Worm (Caenorhabditis elegans) whole organism, L4 larva: ENCODE results near the gene F09E5.16.

ENCODE experiments used
- F37D6.2 ChIP-seq: sonication (generic microtip); optimal IDR thresholded peaks from 2 replicates; lab custom pipeline; 2016; ENCODE audit warnings: mild to moderate bottlenecking, missing genetic modification characterization, missing compliant biosample characterization
- F44E2.7 ChIP-seq: fragments of 200-800 bp; sonication (Bioruptor generic); IDR thresholded peaks from 2 replicates; pipeline ENCODE4 v2.1.2; 2022; ENCODE audit warnings: missing genetic modification characterization, missing compliant biosample characterization
- R02D3.7 ChIP-seq: fragments of 150-350 bp; sonication (generic microtip); optimal IDR thresholded peaks from 3 replicates; lab custom pipeline; 2014; ENCODE audit warnings: missing biosample characterization, missing genetic modification characterization
- T26A8.4 ChIP-seq: fragments of 200-800 bp; sonication (Bioruptor generic); IDR thresholded peaks from 2 replicates; pipeline ENCODE4 v1.3.6; 2022; ENCODE audit warnings: missing genetic modification characterization, missing compliant biosample characterization
- Y5F2A.4 ChIP-seq: fragments of 200-800 bp; sonication (Bioruptor generic); optimal IDR thresholded peaks from 2 replicates; lab custom pipeline; 2018; ENCODE audit warnings: mild to moderate bottlenecking, missing genetic modification characterization, missing compliant biosample characterization
- Y75B8A.6 ChIP-seq: fragments of 200-800 bp; sonication (Bioruptor generic); IDR thresholded peaks from 2 replicates; pipeline ENCODE4 v1.3.6; 2022; ENCODE audit warnings: missing genetic modification reagents, missing genetic modification characterization, missing compliant biosample characterization
- arid-1 ChIP-seq: fragments of 200-800 bp; sonication (Bioruptor generic); conservative IDR thresholded peaks from 2 replicates; pipeline ENCODE4 v1.3.6; 2022; ENCODE audit warnings: missing genetic modification reagents, missing genetic modification characterization, missing compliant biosample characterization
- attf-4 ChIP-seq: sonication (generic microtip); optimal IDR thresholded peaks from 3 replicates; lab custom pipeline; 2017; ENCODE audit warnings: missing biosample characterization, missing genetic modification characterization
- ceh-28 ChIP-seq: fragments of 150-350 bp; optimal IDR thresholded peaks from 2 replicates; lab custom pipeline; 2014; ENCODE audit warnings: missing biosample characterization, missing genetic modification reagents, missing genetic modification characterization
- ceh-32 ChIP-seq: sonication (generic microtip); optimal IDR thresholded peaks from 2 replicates; lab custom pipeline; 2016; ENCODE audit warnings: mild to moderate bottlenecking, missing genetic modification characterization, missing compliant biosample characterization; ENCODE audit not compliant: poor library complexity
- ceh-44 ChIP-seq: fragments of 200-800 bp; sonication (Bioruptor generic); IDR thresholded peaks from 2 replicates; pipeline ENCODE4 v1.3.6; 2022; ENCODE audit warnings: missing genetic modification reagents, missing genetic modification characterization, missing compliant biosample characterization
- ceh-62 ChIP-seq: sonication (generic microtip); optimal IDR thresholded peaks from 2 replicates; lab custom pipeline; 2017; ENCODE audit warnings: missing biosample characterization, missing genetic modification characterization
- daf-12 ChIP-seq: fragments of 150-350 bp; optimal IDR thresholded peaks from 2 replicates; lab custom pipeline; 2014; ENCODE audit warnings: missing biosample characterization, missing genetic modification reagents, missing genetic modification characterization
- daf-8 ChIP-seq: fragments of 200-800 bp; sonication (Bioruptor generic); IDR thresholded peaks from 2 replicates; pipeline ENCODE4 v1.3.6; 2022; ENCODE audit warnings: missing genetic modification characterization, missing compliant biosample characterization
- duxl-1 ChIP-seq: sonication (generic microtip); optimal IDR thresholded peaks from 2 replicates; lab custom pipeline; 2016; ENCODE audit warnings: mild to moderate bottlenecking, missing genetic modification characterization, moderate library complexity, missing compliant biosample characterization; ENCODE audit not compliant: poor library complexity
- dve-1 ChIP-seq: sonication (generic microtip); optimal IDR thresholded peaks from 2 replicates; lab custom pipeline; 2017; ENCODE audit warnings: antibody characterized with exemption, mild to moderate bottlenecking, missing genetic modification characterization, missing compliant biosample characterization; ENCODE audit not compliant: insufficient read depth
- egl-27 ChIP-seq: sonication (generic microtip); optimal IDR thresholded peaks from 3 replicates; lab custom pipeline; 2017; ENCODE audit warnings: missing biosample characterization, missing genetic modification reagents, missing genetic modification characterization
- hmg-1.1 ChIP-seq: fragments of 200-800 bp; sonication (Bioruptor generic); IDR thresholded peaks from 2 replicates; pipeline ENCODE4 v1.3.6; 2022; ENCODE audit warnings: missing genetic modification reagents, missing genetic modification characterization, missing compliant biosample characterization
- jun-1 ChIP-seq: fragments of 150-350 bp; optimal IDR thresholded peaks from 2 replicates; lab custom pipeline; 2014; ENCODE audit warnings: missing biosample characterization, missing genetic modification reagents, missing genetic modification characterization
- lim-7 ChIP-seq: fragments of 200-800 bp; sonication (Bioruptor generic); IDR thresholded peaks from 2 replicates; pipeline ENCODE4 v1.3.6; 2022; ENCODE audit warnings: missing genetic modification characterization, missing compliant biosample characterization
- lin-1 ChIP-seq: fragments of 200-800 bp; sonication (Bioruptor generic); IDR thresholded peaks from 2 replicates; pipeline ENCODE4 v1.3.6; 2022; ENCODE audit warnings: missing genetic modification reagents, missing genetic modification characterization, missing compliant biosample characterization
- lin-13 ChIP-seq: fragments of 150-350 bp; optimal IDR thresholded peaks from 2 replicates; lab custom pipeline; 2014; ENCODE audit warnings: missing biosample characterization, missing genetic modification reagents, missing genetic modification characterization
- lin-15B ChIP-seq: fragments of 150-350 bp; sonication (generic microtip); optimal IDR thresholded peaks from 3 replicates; lab custom pipeline; 2014; ENCODE audit warnings: missing biosample characterization, missing genetic modification characterization
- lin-29 ChIP-seq: fragments of 200-800 bp; sonication (Bioruptor generic); IDR thresholded peaks from 2 replicates; pipeline ENCODE4 v1.3.6; 2022; ENCODE audit warnings: missing genetic modification reagents, missing genetic modification characterization, missing compliant biosample characterization
- lin-38 ChIP-seq: fragments of 200-800 bp; sonication (Bioruptor generic); IDR thresholded peaks from 2 replicates; pipeline ENCODE4 v1.3.6; 2022; ENCODE audit warnings: missing genetic modification reagents, missing genetic modification characterization, missing compliant biosample characterization
- lin-39 ChIP-seq: fragments of 150-350 bp; optimal IDR thresholded peaks from 2 replicates; lab custom pipeline; 2014; ENCODE audit warnings: missing biosample characterization, missing genetic modification reagents, missing genetic modification characterization
- lsy-2 ChIP-seq, 2 experiments: fragments of 150-350 bp in 1 of 2; sonication (generic microtip) in 1 of 2; optimal IDR thresholded peaks; 2 replicates each; lab custom pipeline; 2014 to 2017; ENCODE audit warnings: missing biosample characterization in 2 of 2, missing genetic modification characterization in 2 of 2
- mdl-1 ChIP-seq, 2 experiments: fragments of 150-350 bp in 1 of 2; sonication (generic microtip) in 1 of 2; optimal IDR thresholded peaks; 2 replicates each; lab custom pipeline; 2014 to 2017; ENCODE audit warnings: missing biosample characterization in 2 of 2, missing genetic modification characterization in 2 of 2
- mes-2 ChIP-seq: sonication (generic microtip); optimal IDR thresholded peaks from 2 replicates; lab custom pipeline; 2016; ENCODE audit warnings: missing genotype, mild to moderate bottlenecking, missing genetic modification characterization, missing compliant biosample characterization; ENCODE audit not compliant: poor library complexity, severe bottlenecking
- mxl-3 ChIP-seq: fragments of 200-800 bp; sonication (Bioruptor generic); optimal IDR thresholded peaks from 2 replicates; lab custom pipeline; 2018; ENCODE audit warnings: mild to moderate bottlenecking, missing genetic modification characterization, missing compliant biosample characterization
- nhr-102 ChIP-seq: sonication (generic microtip); optimal IDR thresholded peaks from 2 replicates; lab custom pipeline; 2016; ENCODE audit warnings: mild to moderate bottlenecking, missing genetic modification characterization, moderate library complexity, missing compliant biosample characterization
- nhr-11 ChIP-seq: fragments of 150-350 bp; optimal IDR thresholded peaks from 2 replicates; lab custom pipeline; 2014; ENCODE audit warnings: missing biosample characterization, missing genetic modification characterization
- nhr-111 ChIP-seq: fragments of 200-800 bp; sonication (Bioruptor generic); optimal IDR thresholded peaks from 2 replicates; lab custom pipeline; 2018; ENCODE audit warnings: mild to moderate bottlenecking, missing genetic modification characterization, missing compliant biosample characterization
- nhr-237 ChIP-seq: sonication (generic microtip); optimal IDR thresholded peaks from 2 replicates; lab custom pipeline; 2017; ENCODE audit warnings: missing biosample characterization, missing genetic modification characterization
- nhr-28 ChIP-seq: fragments of 150-350 bp; optimal IDR thresholded peaks from 2 replicates; lab custom pipeline; 2014; ENCODE audit warnings: missing biosample characterization, missing genetic modification characterization
- nhr-76 ChIP-seq: fragments of 150-350 bp; optimal IDR thresholded peaks from 2 replicates; lab custom pipeline; 2014; ENCODE audit warnings: missing biosample characterization, missing genetic modification characterization
- nhr-77 ChIP-seq: fragments of 150-350 bp; optimal IDR thresholded peaks from 2 replicates; lab custom pipeline; 2014; ENCODE audit warnings: missing biosample characterization, missing genetic modification characterization
- php-3 ChIP-seq: fragments of 200-800 bp; sonication (Bioruptor generic); IDR thresholded peaks from 2 replicates; pipeline ENCODE4 v1.3.6; 2022; ENCODE audit warnings: missing genetic modification reagents, missing genetic modification characterization, missing compliant biosample characterization
- pqm-1 ChIP-seq: sonication (generic microtip); optimal IDR thresholded peaks from 2 replicates; lab custom pipeline; 2017; ENCODE audit warnings: missing biosample characterization, missing genetic modification characterization
- rbr-2 ChIP-seq: sonication (generic microtip); optimal IDR thresholded peaks from 2 replicates; lab custom pipeline; 2016; ENCODE audit warnings: missing genotype, missing genetic modification characterization, missing compliant biosample characterization
- sdz-12 ChIP-seq: fragments of 200-800 bp; sonication (Bioruptor generic); optimal IDR thresholded peaks from 2 replicates; lab custom pipeline; 2018; ENCODE audit warnings: mild to moderate bottlenecking, missing genetic modification characterization, missing compliant biosample characterization
- skn-1 ChIP-seq: fragments of 150-350 bp; optimal IDR thresholded peaks from 2 replicates; lab custom pipeline; 2014; ENCODE audit warnings: missing biosample characterization, missing genetic modification characterization
- snpc-1.2 ChIP-seq: fragments of 200-800 bp; sonication (Bioruptor generic); IDR thresholded peaks from 2 replicates; pipeline ENCODE4 v1.3.6; 2022; ENCODE audit warnings: missing genetic modification reagents, missing genetic modification characterization, missing compliant biosample characterization
- snpc-4 ChIP-seq: fragments of 150-350 bp; optimal IDR thresholded peaks from 2 replicates; lab custom pipeline; 2014; ENCODE audit warnings: missing biosample characterization, missing genetic modification characterization
- tag-97 ChIP-seq: fragments of 200-800 bp; sonication (Bioruptor generic); IDR thresholded peaks from 2 replicates; pipeline ENCODE4 v1.3.6; 2022; ENCODE audit warnings: missing genetic modification characterization, missing compliant biosample characterization
- unc-130 ChIP-seq: sonication (generic microtip); optimal IDR thresholded peaks from 2 replicates; lab custom pipeline; 2016; ENCODE audit warnings: missing genetic modification reagents, missing genetic modification characterization, missing compliant biosample characterization
- unc-39 ChIP-seq: sonication (generic microtip); optimal IDR thresholded peaks from 2 replicates; lab custom pipeline; 2017; ENCODE audit warnings: missing biosample characterization, missing genetic modification characterization
- zfp-3 ChIP-seq: fragments of 200-800 bp; sonication (Bioruptor generic); conservative IDR thresholded peaks from 2 replicates; pipeline ENCODE4 v1.3.6; 2022; ENCODE audit warnings: missing genetic modification reagents, missing genetic modification characterization, missing compliant biosample characterization
- zip-11 ChIP-seq: fragments of 200-800 bp; sonication (Bioruptor generic); IDR thresholded peaks from 2 replicates; pipeline ENCODE4 v1.3.6; 2022; ENCODE audit warnings: missing genetic modification characterization, missing compliant biosample characterization
- zip-2 ChIP-seq: fragments of 150-350 bp; optimal IDR thresholded peaks from 2 replicates; lab custom pipeline; 2014; ENCODE audit warnings: missing biosample characterization, missing genetic modification characterization
- ztf-7 ChIP-seq: fragments of 150-350 bp; optimal IDR thresholded peaks from 2 replicates; lab custom pipeline; 2014; ENCODE audit warnings: missing biosample characterization, missing genetic modification characterization

F09E5.16 gene

ce11 chrII:5373275-5374047, 7.9 kb upstream of the F09E5.16 start, which contains the start of the genes agt-2 and F09E5.3 (continued):
- TF ChIP-seq arid-1 (GFP tag; lab: Robert Waterston, UW), result peak; percentile 54; the same call in 1 of the 2 replicates
- TF ChIP-seq lin-13 (GFP tag; lab: Kevin White, UChicago), result peak; percentile 84
- no peak for TF ChIP-seq Y75B8A.6 (GFP tag; lab: Robert Waterston, UW)
- no peak for TF ChIP-seq snpc-1.2 (GFP tag; lab: Robert Waterston, UW)
- peak; percentile 83 for TF ChIP-seq F37D6.2 (tag; lab: Kevin White, UChicago)
- no peak for TF ChIP-seq skn-1 (tag; lab: Kevin White, UChicago)
- TF ChIP-seq ztf-7 (tag; lab: Kevin White, UChicago), result peak; percentile 47
- peak; percentile 68 to 96 for TF ChIP-seq lsy-2 (tag; optimal IDR thresholded peaks at IDR 0.05; lab: Kevin White, UChicago)
- peak; percentile 73; the same call in 1 of the 2 replicates for TF ChIP-seq hmg-1.1 (GFP tag; lab: Robert Waterston, UW)
- no peak for TF ChIP-seq attf-4 (tag; lab: Kevin White, UChicago)
- TF ChIP-seq T26A8.4 (GFP tag; lab: Robert Waterston, UW), result peak; percentile 90
- TF ChIP-seq ceh-28, result no peak
- no peak for TF ChIP-seq sdz-12 (GFP tag; lab: Kevin White, UChicago)
- TF ChIP-seq nhr-11 (tag; lab: Kevin White, UChicago), result peak; percentile 89
- TF ChIP-seq daf-8, result no peak
- TF ChIP-seq lim-7 (GFP tag; lab: Robert Waterston, UW), result no peak
- no peak for TF ChIP-seq nhr-237
- TF ChIP-seq unc-130 (GFP tag; lab: Kevin White, UChicago), result peak; percentile 27
- TF ChIP-seq mxl-3 (GFP tag; lab: Kevin White, UChicago), result peak; percentile 62
- TF ChIP-seq R02D3.7 (tag; lab: Kevin White, UChicago), result no peak
- no peak for TF ChIP-seq ceh-44 (GFP tag; lab: Robert Waterston, UW)
- peak; percentile 86 for TF ChIP-seq lin-38 (GFP tag; lab: Robert Waterston, UW)
- no peak for TF ChIP-seq zip-11 (GFP tag; lab: Robert Waterston, UW)
- peak; percentile 89 for TF ChIP-seq rbr-2 (tag; lab: Kevin White, UChicago)
- TF ChIP-seq jun-1 (tag; lab: Kevin White, UChicago), result no peak
- TF ChIP-seq mes-2 (tag; lab: Kevin White, UChicago), result peak; percentile 93
- TF ChIP-seq unc-39 (tag; lab: Kevin White, UChicago), result no peak
- no peak for TF ChIP-seq F44E2.7
- peak; percentile 48 for TF ChIP-seq zip-2 (tag; lab: Kevin White, UChicago)
- peak; percentile 34 for TF ChIP-seq nhr-28
- TF ChIP-seq egl-27 (tag; lab: Kevin White, UChicago), result no peak
- TF ChIP-seq lin-39 (tag; lab: Kevin White, UChicago), result no peak
- peak; percentile 58 for TF ChIP-seq duxl-1 (tag; lab: Kevin White, UChicago)
- no peak for TF ChIP-seq snpc-4 (tag; lab: Kevin White, UChicago)
- TF ChIP-seq nhr-76 (tag; lab: Kevin White, UChicago), result no peak
- peak; percentile 74 for TF ChIP-seq pqm-1 (tag; lab: Kevin White, UChicago)
- no peak for TF ChIP-seq lin-15B (tag; lab: Kevin White, UChicago)
- TF ChIP-seq ceh-62, result no peak
- TF ChIP-seq ceh-32, result no peak
- TF ChIP-seq zfp-3, result peak; percentile 74
- TF ChIP-seq dve-1, result peak; percentile 91
- peak; percentile 51; the same call in 1 of the 2 replicates for TF ChIP-seq lin-29 (GFP tag; lab: Robert Waterston, UW)
- TF ChIP-seq lin-1 (GFP tag; lab: Robert Waterston, UW), result no peak
- TF ChIP-seq daf-12 (tag; lab: Kevin White, UChicago), result no peak
- no peak for TF ChIP-seq php-3
- TF ChIP-seq nhr-102, result peak; percentile 79
- peak in 1 of 2 experiments; percentile 42 for TF ChIP-seq mdl-1 (tag; optimal IDR thresholded peaks at IDR 0.05; lab: Kevin White, UChicago)
- no peak for TF ChIP-seq nhr-111
- TF ChIP-seq nhr-77 (tag; lab: Kevin White, UChicago), result peak; percentile 82
- peak; percentile 9 for TF ChIP-seq Y5F2A.4 (GFP tag; lab: Kevin White, UChicago)
- no peak for TF ChIP-seq tag-97 (GFP tag; lab: Robert Waterston, UW)
